Worm (Caenorhabditis elegans) whole organism, L4 larva: ENCODE data around the gene fbxb-82.
A peak's percentile ranks its signal among the peaks of the same experiment; 100 is the strongest.

Experiments
- D1046.2 ChIP-seq: fragments of 200-800 bp; sonication (Bioruptor generic); IDR thresholded peaks from 2 replicates; pipeline ENCODE4 v1.3.6; 2022; ENCODE audit warnings: missing genetic modification characterization, missing compliant biosample characterization
- T20F7.1 ChIP-seq: fragments of 200-800 bp; sonication (Bioruptor generic); optimal IDR thresholded peaks from 2 replicates; lab custom pipeline; 2018; ENCODE audit warnings: mild to moderate bottlenecking, missing genetic modification characterization, missing compliant biosample characterization
- Y105C5A.15 ChIP-seq: fragments of 200-800 bp; sonication (Bioruptor generic); IDR thresholded peaks from 2 replicates; pipeline ENCODE4 v1.3.6; 2022; ENCODE audit warnings: missing genetic modification characterization, missing compliant biosample characterization
- Y48G9A.11 ChIP-seq: fragments of 200-800 bp; sonication (Bioruptor generic); IDR thresholded peaks from 2 replicates; pipeline ENCODE4 v1.3.6; 2022; ENCODE audit warnings: missing genetic modification reagents, missing genetic modification characterization, missing compliant biosample characterization
- aha-1 ChIP-seq: fragments of 150-350 bp; peaks from one replicate; lab custom pipeline; 2014; ENCODE audit warnings: missing biosample characterization, missing genetic modification characterization
- ama-1 ChIP-seq: fragments of 150-350 bp; optimal IDR thresholded peaks from 2 replicates; lab custom pipeline; 2014; ENCODE audit warnings: inconsistent platforms, mixed read lengths
- arid-1 ChIP-seq: fragments of 200-800 bp; sonication (Bioruptor generic); conservative IDR thresholded peaks from 2 replicates; pipeline ENCODE4 v1.3.6; 2022; ENCODE audit warnings: missing genetic modification reagents, missing genetic modification characterization, missing compliant biosample characterization
- ceh-20 ChIP-seq: fragments of 200-800 bp; sonication (Bioruptor generic); IDR thresholded peaks from 2 replicates; pipeline ENCODE4 v1.3.6; 2022; ENCODE audit warnings: missing genetic modification reagents, missing genetic modification characterization, missing compliant biosample characterization
- ceh-32 ChIP-seq: sonication (generic microtip); optimal IDR thresholded peaks from 2 replicates; lab custom pipeline; 2016; ENCODE audit warnings: mild to moderate bottlenecking, missing genetic modification characterization, missing compliant biosample characterization; ENCODE audit not compliant: poor library complexity
- ceh-82 ChIP-seq: sonication (generic microtip); optimal IDR thresholded peaks from 2 replicates; lab custom pipeline; 2017; ENCODE audit warnings: missing biosample characterization, missing genetic modification characterization
- ctbp-1 ChIP-seq: fragments of 200-800 bp; sonication (Bioruptor generic); IDR thresholded peaks from 2 replicates; pipeline ENCODE4 v1.3.6; 2022; ENCODE audit warnings: missing genetic modification reagents, missing genetic modification characterization, missing compliant biosample characterization
- daf-16 ChIP-seq, 3 experiments: sonication (generic microtip); optimal IDR thresholded peaks; 2 replicates each; lab custom pipeline; 2016 to 2017; ENCODE audit warnings: missing genetic modification characterization in 3 of 3, missing genetic modification reagents in 3 of 3, mild to moderate bottlenecking in 2 of 3, missing compliant biosample characterization in 2 of 3, missing biosample characterization in 1 of 3, moderate library complexity in 1 of 3
- daf-19 ChIP-seq: fragments of 200-800 bp; sonication (Bioruptor generic); conservative IDR thresholded peaks from 2 replicates; pipeline ENCODE4 v1.3.6; 2022; ENCODE audit warnings: missing genetic modification characterization, missing compliant biosample characterization
- dmd-9 ChIP-seq: fragments of 200-800 bp; sonication (Bioruptor generic); IDR thresholded peaks from 2 replicates; pipeline ENCODE4 v1.3.6; 2022; ENCODE audit warnings: missing genetic modification reagents, missing genetic modification characterization, missing compliant biosample characterization
- dpl-1 ChIP-seq: fragments of 150-350 bp; optimal IDR thresholded peaks from 2 replicates; lab custom pipeline; 2014; ENCODE audit warnings: missing biosample characterization, missing genetic modification reagents, missing genetic modification characterization
- egl-43 ChIP-seq: fragments of 200-800 bp; sonication (Bioruptor generic); IDR thresholded peaks from 2 replicates; pipeline ENCODE4 v1.3.6; 2022; ENCODE audit warnings: missing genetic modification reagents, missing genetic modification characterization, missing compliant biosample characterization
- gei-8 ChIP-seq: fragments of 200-800 bp; sonication (Bioruptor generic); optimal IDR thresholded peaks from 2 replicates; lab custom pipeline; 2018; ENCODE audit warnings: mild to moderate bottlenecking, missing genetic modification characterization, missing compliant biosample characterization
- hlh-30 ChIP-seq: sonication (generic microtip); optimal IDR thresholded peaks from 2 replicates; lab custom pipeline; 2017; ENCODE audit warnings: antibody characterized with exemption, mild to moderate bottlenecking, missing genetic modification characterization, missing compliant biosample characterization; ENCODE audit not compliant: insufficient read depth
- lin-1 ChIP-seq: fragments of 200-800 bp; sonication (Bioruptor generic); IDR thresholded peaks from 2 replicates; pipeline ENCODE4 v1.3.6; 2022; ENCODE audit warnings: missing genetic modification reagents, missing genetic modification characterization, missing compliant biosample characterization
- lin-13 ChIP-seq: fragments of 150-350 bp; optimal IDR thresholded peaks from 2 replicates; lab custom pipeline; 2014; ENCODE audit warnings: missing biosample characterization, missing genetic modification reagents, missing genetic modification characterization
- lin-15B ChIP-seq: fragments of 150-350 bp; sonication (generic microtip); optimal IDR thresholded peaks from 3 replicates; lab custom pipeline; 2014; ENCODE audit warnings: missing biosample characterization, missing genetic modification characterization
- lsy-2 ChIP-seq, 2 experiments: fragments of 150-350 bp in 1 of 2; sonication (generic microtip) in 1 of 2; optimal IDR thresholded peaks; 2 replicates each; lab custom pipeline; 2014 to 2017; ENCODE audit warnings: missing biosample characterization in 2 of 2, missing genetic modification characterization in 2 of 2
- madf-9 ChIP-seq: fragments of 200-800 bp; sonication (Bioruptor generic); conservative IDR thresholded peaks from 2 replicates; pipeline ENCODE4 v1.3.6; 2022; ENCODE audit warnings: missing genetic modification reagents, missing genetic modification characterization, missing compliant biosample characterization
- mdl-1 ChIP-seq, 2 experiments: fragments of 150-350 bp in 1 of 2; sonication (generic microtip) in 1 of 2; optimal IDR thresholded peaks; 2 replicates each; lab custom pipeline; 2014 to 2017; ENCODE audit warnings: missing biosample characterization in 2 of 2, missing genetic modification characterization in 2 of 2
- mes-2 ChIP-seq: sonication (generic microtip); optimal IDR thresholded peaks from 2 replicates; lab custom pipeline; 2016; ENCODE audit warnings: missing genotype, mild to moderate bottlenecking, missing genetic modification characterization, missing compliant biosample characterization; ENCODE audit not compliant: poor library complexity, severe bottlenecking
- nhr-10 ChIP-seq: fragments of 150-350 bp; optimal IDR thresholded peaks from 2 replicates; lab custom pipeline; 2014; ENCODE audit warnings: missing biosample characterization, missing genetic modification characterization
- nhr-11 ChIP-seq: fragments of 150-350 bp; optimal IDR thresholded peaks from 2 replicates; lab custom pipeline; 2014; ENCODE audit warnings: missing biosample characterization, missing genetic modification characterization
- nhr-237 ChIP-seq: sonication (generic microtip); optimal IDR thresholded peaks from 2 replicates; lab custom pipeline; 2017; ENCODE audit warnings: missing biosample characterization, missing genetic modification characterization
- nhr-42 ChIP-seq: fragments of 200-800 bp; sonication (Bioruptor generic); IDR thresholded peaks from 2 replicates; pipeline ENCODE4 v1.3.6; 2022; ENCODE audit warnings: missing genetic modification characterization, missing compliant biosample characterization
- nhr-48 ChIP-seq: sonication (generic microtip); optimal IDR thresholded peaks from 2 replicates; lab custom pipeline; 2016; ENCODE audit warnings: mild to moderate bottlenecking, missing genetic modification characterization, missing compliant biosample characterization
- nhr-6 ChIP-seq: fragments of 150-350 bp; optimal IDR thresholded peaks from 2 replicates; lab custom pipeline; 2014; ENCODE audit warnings: missing biosample characterization, missing genetic modification characterization
- nhr-77 ChIP-seq: fragments of 150-350 bp; optimal IDR thresholded peaks from 2 replicates; lab custom pipeline; 2014; ENCODE audit warnings: missing biosample characterization, missing genetic modification characterization
- php-3 ChIP-seq: fragments of 200-800 bp; sonication (Bioruptor generic); IDR thresholded peaks from 2 replicates; pipeline ENCODE4 v1.3.6; 2022; ENCODE audit warnings: missing genetic modification reagents, missing genetic modification characterization, missing compliant biosample characterization
- saeg-2 ChIP-seq: fragments of 200-800 bp; sonication (Bioruptor generic); IDR thresholded peaks from 2 replicates; pipeline ENCODE4 v1.3.6; 2022; ENCODE audit warnings: missing genetic modification reagents, missing genetic modification characterization, missing compliant biosample characterization
- snpc-4 ChIP-seq: fragments of 150-350 bp; optimal IDR thresholded peaks from 2 replicates; lab custom pipeline; 2014; ENCODE audit warnings: missing biosample characterization, missing genetic modification characterization
- tag-97 ChIP-seq: fragments of 200-800 bp; sonication (Bioruptor generic); IDR thresholded peaks from 2 replicates; pipeline ENCODE4 v1.3.6; 2022; ENCODE audit warnings: missing genetic modification characterization, missing compliant biosample characterization
- tra-1 ChIP-seq: fragments of 200-800 bp; sonication (Bioruptor generic); IDR thresholded peaks from 2 replicates; pipeline ENCODE4 v1.3.6; 2022; ENCODE audit warnings: missing genetic modification reagents, missing genetic modification characterization, missing compliant biosample characterization
- vab-7 ChIP-seq: fragments of 200-800 bp; sonication (Bioruptor generic); IDR thresholded peaks from 2 replicates; pipeline ENCODE4 v1.3.6; 2022; ENCODE audit warnings: missing genetic modification reagents, missing genetic modification characterization, missing compliant biosample characterization
- zfp-3 ChIP-seq: fragments of 200-800 bp; sonication (Bioruptor generic); conservative IDR thresholded peaks from 2 replicates; pipeline ENCODE4 v1.3.6; 2022; ENCODE audit warnings: missing genetic modification reagents, missing genetic modification characterization, missing compliant biosample characterization
- ztf-11 ChIP-seq: fragments of 150-350 bp; optimal IDR thresholded peaks from 2 replicates; lab custom pipeline; 2014; ENCODE audit warnings: missing biosample characterization, missing genetic modification characterization

Gene fbxb-82

DNA sequence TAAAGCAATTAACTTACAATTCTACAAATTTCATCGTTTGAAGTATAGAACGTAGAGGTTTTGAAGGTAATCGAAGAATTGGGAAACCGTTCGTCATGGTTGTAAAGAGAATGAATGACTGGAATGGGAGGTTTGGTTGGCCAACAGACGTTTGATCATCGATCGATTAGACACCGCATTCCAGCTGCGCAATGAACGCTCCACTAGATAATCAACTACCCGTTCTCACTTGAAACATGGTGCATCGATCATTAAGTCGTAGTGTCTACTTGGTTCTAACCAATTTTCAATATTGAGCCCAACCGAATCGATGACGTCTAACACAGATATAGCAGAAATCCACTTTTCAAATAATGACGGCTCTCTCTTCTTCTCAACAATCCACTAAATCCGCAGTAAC lies at the start of gene fbxb-82:
TSS of gene fbxb-82 (minus strand) at position 101 of the 400 bp plus-strand sequence.
- TF ChIP-seq gei-8 (GFP tag; lab: Kevin White, UChicago), result no peak
- TF ChIP-seq nhr-6 (tag; lab: Kevin White, UChicago), result no peak
- no peak for TF ChIP-seq ceh-32 (tag; lab: Kevin White, UChicago)
- TF ChIP-seq Y105C5A.15, result no peak
- no peak for TF ChIP-seq lsy-2 (tag; optimal IDR thresholded peaks at IDR 0.05; lab: Kevin White, UChicago)
- TF ChIP-seq daf-19, result no peak
- no peak for TF ChIP-seq nhr-237 (tag; lab: Kevin White, UChicago)
- no peak for TF ChIP-seq ceh-20 (GFP tag; lab: Robert Waterston, UW)
- no peak for TF ChIP-seq lin-1
- TF ChIP-seq lin-15B, result no peak
- no peak for TF ChIP-seq ztf-11 (tag; lab: Kevin White, UChicago)
- no peak for TF ChIP-seq tra-1
- no peak for TF ChIP-seq D1046.2
- TF ChIP-seq ceh-82 (tag; lab: Kevin White, UChicago), result no peak
- no peak for TF ChIP-seq saeg-2 (GFP tag; lab: Robert Waterston, UW)
- no peak for TF ChIP-seq nhr-42 (GFP tag; lab: Robert Waterston, UW)
- no peak for TF ChIP-seq madf-9
- TF ChIP-seq ama-1 (lab: Kevin White, UChicago), result no peak

ce11 chrIII:191803-192202 lies 48.8 kb upstream of the fbxb-82 start, which contains the start of gene sec-20:
Gene sec-20, plus strand, starts transcription at chrIII:192103.
- no peak for TF ChIP-seq arid-1 (GFP tag; lab: Robert Waterston, UW)
- TF ChIP-seq nhr-11 (tag; lab: Kevin White, UChicago), result no peak
- no peak for TF ChIP-seq daf-19
- TF ChIP-seq nhr-237 (tag; lab: Kevin White, UChicago), result no peak
- TF ChIP-seq snpc-4 (tag; lab: Kevin White, UChicago), result no peak
- TF ChIP-seq gei-8 (GFP tag; lab: Kevin White, UChicago), result no peak
- TF ChIP-seq saeg-2 (GFP tag; lab: Robert Waterston, UW), result no peak
- TF ChIP-seq egl-43, result no peak
- no peak for TF ChIP-seq mes-2 (tag; lab: Kevin White, UChicago)
- no peak for TF ChIP-seq mdl-1 (tag; optimal IDR thresholded peaks at IDR 0.05; lab: Kevin White, UChicago)
- TF ChIP-seq zfp-3, result no peak
- TF ChIP-seq nhr-48 (tag; lab: Kevin White, UChicago), result no peak
- no peak for TF ChIP-seq tra-1
- TF ChIP-seq, all 104 proteins: peak for 0

DNA sequence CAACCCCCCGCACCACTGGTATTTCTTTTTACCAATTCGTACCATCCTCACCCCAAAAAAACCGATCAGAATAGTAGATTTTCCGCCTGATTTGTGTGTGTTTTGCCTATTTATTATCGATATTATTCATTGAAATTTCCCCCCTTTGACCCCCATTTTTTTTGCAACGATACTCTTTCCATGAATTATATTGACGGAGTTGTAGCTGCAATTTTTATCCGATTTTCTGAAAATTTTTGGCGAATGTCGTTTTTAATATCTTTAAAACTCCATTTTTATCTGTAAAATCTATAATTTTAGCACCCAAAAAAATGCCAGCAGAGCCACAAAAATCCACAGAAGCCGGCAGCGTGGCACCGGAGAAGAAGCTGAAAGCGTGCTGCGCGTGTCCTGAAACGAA lies 47.7 kb upstream of the fbxb-82 start, which contains the start of gene cox-17:
TSS of gene cox-17 (plus strand) at position 301 of the 400 bp plus-strand sequence.
- TF ChIP-seq zfp-3, result no peak
- TF ChIP-seq nhr-42 (GFP tag; lab: Robert Waterston, UW), result peak; percentile 12; the same call in 1 of the 2 replicates

ce11 chrIII:189280-189679 lies 46.3 kb upstream of the fbxb-82 start:
- no peak for TF ChIP-seq dmd-9 (GFP tag; lab: Robert Waterston, UW)
- peak; percentile 79 for TF ChIP-seq aha-1 (tag; lab: Kevin White, UChicago)

ce11 chrIII:188426-188888 lies 45.4 kb upstream of the fbxb-82 start, which contains the start of gene ubc-20:
Gene ubc-20, plus strand, starts transcription at chrIII:188838.
- TF ChIP-seq php-3, result no peak
- TF ChIP-seq tag-97 (GFP tag; lab: Robert Waterston, UW), result no peak
- TF ChIP-seq dpl-1 (GFP tag; lab: Kevin White, UChicago), result peak; percentile 15
- no peak for TF ChIP-seq daf-16 (GFP tag; optimal IDR thresholded peaks at IDR 0.05; lab: Kevin White, UChicago)
- TF ChIP-seq daf-16 (tag; optimal IDR thresholded peaks at IDR 0.05; lab: Kevin White, UChicago), result peak; percentile 11
- no peak for TF ChIP-seq aha-1 (tag; lab: Kevin White, UChicago)
- no peak for TF ChIP-seq ctbp-1 (GFP tag; lab: Robert Waterston, UW)
- TF ChIP-seq nhr-77 (tag; lab: Kevin White, UChicago), result peak; percentile 25
- peak; percentile 98 for TF ChIP-seq T20F7.1 (GFP tag; lab: Kevin White, UChicago)
- TF ChIP-seq lin-13 (GFP tag; lab: Kevin White, UChicago), result no peak
- no peak for TF ChIP-seq nhr-10 (tag; lab: Kevin White, UChicago)
- TF ChIP-seq hlh-30, result peak; percentile 62
- peak; percentile 95 for TF ChIP-seq Y48G9A.11 (GFP tag; lab: Robert Waterston, UW)
- no peak for TF ChIP-seq vab-7 (GFP tag; lab: Robert Waterston, UW)
- peak in 1 of 2 experiments; percentile 26 for TF ChIP-seq lsy-2 (tag; optimal IDR thresholded peaks at IDR 0.05; lab: Kevin White, UChicago)
